Worm (Caenorhabditis elegans): ENCODE measurements around the gene Y54F10AR.2.
"Not testable (repeated sequence)": the region's sequence is repeated elsewhere in the genome, so short reads cannot be mapped to it uniquely, and the experiment has no call there.

DNA sequence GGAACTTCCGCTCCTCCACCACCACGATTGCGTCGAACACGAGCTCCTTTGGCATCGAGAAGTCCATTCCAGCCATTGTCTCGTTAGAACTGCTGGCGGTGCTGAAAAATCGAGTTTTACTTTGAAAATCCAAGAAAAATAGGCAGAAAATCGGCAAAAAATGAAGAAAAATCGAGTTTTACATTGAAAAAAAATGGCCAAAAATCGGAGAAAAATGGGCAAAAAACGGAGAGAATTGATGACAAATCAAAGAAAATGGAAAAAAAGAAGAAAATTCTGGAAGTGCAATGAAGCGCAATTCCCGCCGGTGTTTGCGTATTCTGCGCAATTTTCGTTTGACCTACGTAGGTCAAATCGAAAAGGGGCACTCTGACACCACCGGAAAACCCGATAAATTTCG is 7.5 kb downstream of the Y54F10AR.2 start, which contains the start of gene Y54F10AM.11:
- not testable (repeated sequence) for TF ChIP-seq rnt-1 (tag; optimal IDR thresholded peaks at IDR 0.05); che-1 (tag; optimal IDR thresholded peaks at IDR 0.05); lim-6 (tag; optimal IDR thresholded peaks at IDR 0.05); unc-3 (GFP tag; conservative IDR thresholded peaks at IDR 0.05); unc-3 (tag; optimal IDR thresholded peaks at IDR 0.05); ceh-2 (tag; optimal IDR thresholded peaks at IDR 0.05); unc-86 (tag; optimal IDR thresholded peaks at IDR 0.05); unc-55 (GFP tag; optimal IDR thresholded peaks at IDR 0.05); ceh-31 (tag; optimal IDR thresholded peaks at IDR 0.05); pha-4 (tag; optimal IDR thresholded peaks at IDR 0.05); dmd-4 (tag; optimal IDR thresholded peaks at IDR 0.05; ENCODE audit: borderline replicate concordance); fax-1 (tag; optimal IDR thresholded peaks at IDR 0.05)
